Fruit fly (Drosophila melanogaster) whole organism, adult: ENCODE data around the gene CG9360.

Experiments used
- CG11617 ChIP-seq: fragments of 200-800 bp; sonication (Bioruptor generic); optimal IDR thresholded peaks from 2 replicates; lab custom pipeline; 2017; ENCODE audit warnings: mild to moderate bottlenecking, missing biosample characterization, missing genetic modification reagents, missing genetic modification characterization
- CG12768 ChIP-seq: fragments of 200-800 bp; sonication (Bioruptor generic); optimal IDR thresholded peaks from 2 replicates; lab custom pipeline; 2017; ENCODE audit warnings: missing biosample characterization, missing genetic modification characterization, mild to moderate bottlenecking, moderate library complexity, missing genetic modification reagents
- CG14711 ChIP-seq: fragments of 200-800 bp; sonication (Bioruptor generic); optimal IDR thresholded peaks from 2 replicates; lab custom pipeline; 2018; ENCODE audit warnings: missing biosample characterization, mild to moderate bottlenecking, missing genetic modification characterization, moderate library complexity
- CG1620 ChIP-seq: fragments of 200-800 bp; sonication (Bioruptor generic); optimal IDR thresholded peaks from 2 replicates; lab custom pipeline; 2016; ENCODE audit warnings: missing biosample characterization, missing genetic modification characterization
- CG33017 ChIP-seq: fragments of 200-800 bp; sonication (Bioruptor generic); optimal IDR thresholded peaks from 2 replicates; lab custom pipeline; 2018; ENCODE audit warnings: missing biosample characterization, mild to moderate bottlenecking, missing genetic modification characterization, moderate library complexity
- CG5204 ChIP-seq: fragments of 200-800 bp; sonication (Bioruptor generic); optimal IDR thresholded peaks from 2 replicates; lab custom pipeline; 2016; ENCODE audit warnings: missing biosample characterization, missing genetic modification characterization
- CG7045 ChIP-seq: fragments of 200-800 bp; sonication (Bioruptor generic); optimal IDR thresholded peaks from 2 replicates; lab custom pipeline; 2017; ENCODE audit warnings: missing biosample characterization, mild to moderate bottlenecking, missing genetic modification characterization
- CG7101 ChIP-seq: fragments of 200-800 bp; sonication (Bioruptor generic); optimal IDR thresholded peaks from 2 replicates; lab custom pipeline; 2018; ENCODE audit warnings: missing biosample characterization, mild to moderate bottlenecking, missing genetic modification characterization, moderate library complexity
- Clk ChIP-seq: fragments of 200-800 bp; sonication (Bioruptor generic); optimal IDR thresholded peaks from 2 replicates; lab custom pipeline; 2017; ENCODE audit warnings: missing biosample characterization, missing genetic modification characterization
- Crg-1 ChIP-seq: fragments of 200-800 bp; sonication (Bioruptor generic); optimal IDR thresholded peaks from 2 replicates; lab custom pipeline; 2016; ENCODE audit warnings: missing biosample characterization, missing genetic modification characterization
- Hr96 ChIP-seq: fragments of 200-800 bp; sonication (Bioruptor generic); optimal IDR thresholded peaks from 2 replicates; lab custom pipeline; 2016; ENCODE audit warnings: missing biosample characterization, missing genetic modification characterization
- Mnt ChIP-seq: fragments of 200-800 bp; sonication (Bioruptor generic); optimal IDR thresholded peaks from 2 replicates; lab custom pipeline; 2016; ENCODE audit warnings: missing biosample characterization, mild to moderate bottlenecking, missing genetic modification characterization
- bab1 ChIP-seq: fragments of 200-800 bp; sonication (Bioruptor generic); optimal IDR thresholded peaks from 3 replicates; lab custom pipeline; 2019; ENCODE audit warnings: missing biosample characterization, mild to moderate bottlenecking, missing genetic modification characterization, moderate library complexity
- cic ChIP-seq: fragments of 200-800 bp; sonication (Bioruptor generic); optimal IDR thresholded peaks from 2 replicates; lab custom pipeline; 2017; ENCODE audit warnings: missing biosample characterization, mild to moderate bottlenecking, missing genetic modification characterization, moderate library complexity
- cnc ChIP-seq, 2 experiments: fragments of >200 bp; optimal IDR thresholded peaks; 2 replicates each; lab custom pipeline; 2017
- kay ChIP-seq: fragments of 200-800 bp; sonication (Bioruptor generic); peaks from one replicate; lab custom pipeline; 2016; ENCODE audit warnings: missing biosample characterization, missing genetic modification characterization, borderline replicate concordance
- ovo ChIP-seq: fragments of 200-800 bp; sonication (Bioruptor generic); optimal IDR thresholded peaks from 2 replicates; lab custom pipeline; 2016; ENCODE audit warnings: missing biosample characterization, missing genetic modification characterization
- pad ChIP-seq: fragments of 200-800 bp; sonication (Bioruptor generic); optimal IDR thresholded peaks from 3 replicates; lab custom pipeline; 2017; ENCODE audit warnings: missing biosample characterization, missing genetic modification characterization, mild to moderate bottlenecking, moderate library complexity, missing genetic modification reagents
- tj ChIP-seq: fragments of 200-800 bp; sonication (Bioruptor generic); optimal IDR thresholded peaks from 3 replicates; lab custom pipeline; 2017; ENCODE audit warnings: missing biosample characterization, mild to moderate bottlenecking, missing genetic modification characterization, moderate library complexity
- toe ChIP-seq: fragments of 200-800 bp; sonication (Bioruptor generic); optimal IDR thresholded peaks from 2 replicates; lab custom pipeline; 2016; ENCODE audit warnings: missing biosample characterization, missing genetic modification characterization

The CG9360 gene

dm6 chrX:11764540-11765136, at the start of gene CG9360:
TSS of gene CG9360 (minus strand) at chrX:11764590.
- TF ChIP-seq CG12768 (GFP tag; lab: Kevin White, UChicago) = no peak
- no peak for TF ChIP-seq CG33017 (tag; lab: Kevin White, UChicago)
- no peak for TF ChIP-seq pad (GFP tag; lab: Kevin White, UChicago)
- TF ChIP-seq cic (GFP tag; lab: Kevin White, UChicago) = no peak
- TF ChIP-seq tj (GFP tag; lab: Kevin White, UChicago) = peak; percentile 93
- peak; percentile 72 to 91 for TF ChIP-seq cnc (optimal IDR thresholded peaks at IDR 0.05; lab: Kevin White, UChicago)
- TF ChIP-seq CG14711 = no peak
- no peak for TF ChIP-seq CG1620 (GFP tag; lab: Kevin White, UChicago)
- no peak for TF ChIP-seq Clk (GFP tag; lab: Kevin White, UChicago)
- no peak for TF ChIP-seq Crg-1 (GFP tag; lab: Kevin White, UChicago)
- TF ChIP-seq kay = peak; percentile 82

- peak; percentile 8 for TF ChIP-seq tj (GFP tag; lab: Kevin White, UChicago)
- no peak for TF ChIP-seq cnc (optimal IDR thresholded peaks at IDR 0.05; lab: Kevin White, UChicago)
- TF ChIP-seq Mnt (GFP tag; lab: Kevin White, UChicago) = peak; percentile 52
- TF ChIP-seq CG1620 (GFP tag; lab: Kevin White, UChicago) = no peak
- peak; percentile 96 for TF ChIP-seq kay
- TF ChIP-seq CG11617 = peak; percentile 27
- peak; percentile 75 for TF ChIP-seq cic (GFP tag; lab: Kevin White, UChicago)
These were observed 49.4 kb upstream of the CG9360 start for dm6 chrX:11813721-11814161.

dm6 chrX:11812828-11813227, 48.4 kb upstream of the CG9360 start:
- TF ChIP-seq CG14711 (peak; percentile 21), ovo (GFP tag; lab: Kevin White, UChicago) (no peak), CG11617 (no peak), kay (peak; percentile 39)

- TF ChIP-seq CG12768 (GFP tag; lab: Kevin White, UChicago) (peak; percentile 16), CG14711 (peak; percentile 71), pad (GFP tag; lab: Kevin White, UChicago) (peak; percentile 99), CG7101 (tag; lab: Kevin White, UChicago) (peak; percentile 77), tj (GFP tag; lab: Kevin White, UChicago) (peak; percentile 37), cic (GFP tag; lab: Kevin White, UChicago) (no peak), kay (no peak), CG33017 (tag; lab: Kevin White, UChicago) (peak; percentile 52), bab1 (peak; percentile 54), Clk (GFP tag; lab: Kevin White, UChicago) (no peak), CG11617 (peak; percentile 67), ovo (GFP tag; lab: Kevin White, UChicago) (peak; percentile 97)
These were observed 42.7 kb upstream of the CG9360 start, which contains the start of gene Hsc70-3 for dm6 chrX:11806867-11807747. TSS of gene Hsc70-3 (minus strand) at chrX:11807117.

dm6 chrX:11806196-11806595, 41.8 kb upstream of the CG9360 start:
- TF ChIP-seq Clk (GFP tag; lab: Kevin White, UChicago) = no peak
- TF ChIP-seq pad (GFP tag; lab: Kevin White, UChicago) = peak; percentile 61
- peak; percentile 42 for TF ChIP-seq CG12768 (GFP tag; lab: Kevin White, UChicago)
- peak; percentile 37 for TF ChIP-seq bab1
- no peak for TF ChIP-seq Hr96 (GFP tag; lab: Kevin White, UChicago)
- peak; percentile 76 for TF ChIP-seq Mnt (GFP tag; lab: Kevin White, UChicago)
- TF ChIP-seq toe (GFP tag; lab: Kevin White, UChicago) = peak; percentile 1
- TF ChIP-seq CG33017 (tag; lab: Kevin White, UChicago) = peak; percentile 7
- TF ChIP-seq CG14711 = peak; percentile 48
- TF ChIP-seq CG7045 (GFP tag; lab: Kevin White, UChicago) = no peak
- no peak for TF ChIP-seq CG5204 (GFP tag; lab: Kevin White, UChicago)
- TF ChIP-seq ovo (GFP tag; lab: Kevin White, UChicago) = peak; percentile 63
- TF ChIP-seq tj (GFP tag; lab: Kevin White, UChicago) = peak; percentile 50
- no peak for TF ChIP-seq cnc (optimal IDR thresholded peaks at IDR 0.05; lab: Kevin White, UChicago)
- TF ChIP-seq kay = peak; percentile 73
- TF ChIP-seq Crg-1 (GFP tag; lab: Kevin White, UChicago) = peak; percentile 85
- no peak for TF ChIP-seq CG11617
- peak; percentile 35 for TF ChIP-seq cic (GFP tag; lab: Kevin White, UChicago)
- TF ChIP-seq CG1620 (GFP tag; lab: Kevin White, UChicago) = peak; percentile 71
- TF ChIP-seq CG7101 (tag; lab: Kevin White, UChicago) = peak; percentile 66
